Worm (Caenorhabditis elegans): ENCODE results near the gene twk-49.

The twk-49 gene

DNA sequence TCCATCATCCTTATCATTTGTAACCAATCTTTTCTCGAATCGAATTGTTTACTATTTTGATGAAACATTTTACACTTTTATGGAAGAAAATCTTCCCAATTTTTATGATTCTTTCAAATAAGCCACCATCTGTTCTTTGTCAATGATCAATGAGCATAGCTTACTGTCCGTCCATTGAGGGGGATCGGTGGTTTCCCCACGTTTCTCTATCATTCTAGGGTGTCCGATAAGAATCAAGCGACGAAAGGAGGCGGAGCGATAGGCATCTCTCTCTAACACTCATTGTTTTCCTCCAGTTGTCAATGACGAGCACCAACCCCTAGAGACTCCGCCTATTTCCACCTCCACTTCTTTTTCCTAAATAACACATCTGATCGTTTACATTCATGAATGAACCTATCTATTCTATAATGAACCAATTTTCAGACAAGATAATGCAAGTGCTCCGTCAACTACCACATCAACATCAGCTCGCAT, 25.6 kb upstream of the twk-49 start, which contains the start of gene C56E6.2:
TSS of gene C56E6.2 (plus strand) at position 427 of the 477 bp plus-strand sequence.
- peak; percentile 81 for TF ChIP-seq elt-1 (tag; optimal IDR thresholded peaks at IDR 0.05; ENCODE audit: borderline replicate concordance, insufficient read depth)
- no peak for TF ChIP-seq mls-2 (tag; optimal IDR thresholded peaks at IDR 0.05)
- TF ChIP-seq unc-120 (tag; optimal IDR thresholded peaks at IDR 0.05; ENCODE audit: poor library complexity, severe bottlenecking): no peak

DNA sequence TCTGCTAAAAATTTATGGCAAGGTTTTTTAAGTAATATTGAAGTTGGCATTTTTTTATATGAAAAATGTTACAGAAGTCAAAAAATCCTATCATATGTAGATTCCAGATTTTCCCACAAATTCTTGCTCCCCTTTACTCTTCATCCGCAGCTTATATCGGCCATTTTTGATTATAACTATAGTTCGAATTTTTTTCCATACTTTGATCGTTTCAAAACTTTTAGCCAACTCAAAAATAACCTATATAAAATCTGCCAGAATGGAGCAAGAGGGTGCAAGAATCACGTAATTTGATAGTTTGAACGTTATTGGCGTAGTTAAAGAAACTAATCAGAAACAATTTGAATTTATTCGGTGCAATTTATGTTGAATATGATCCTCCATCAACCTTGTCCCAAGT, 25.0 kb upstream of the twk-49 start:
- TF ChIP-seq ceh-43 (GFP tag; optimal IDR thresholded peaks at IDR 0.05): no peak
- no peak for TF ChIP-seq nhr-12 (tag; optimal IDR thresholded peaks at IDR 0.05)
- TF ChIP-seq tbx-8 (GFP tag; optimal IDR thresholded peaks at IDR 0.05): no peak
- TF ChIP-seq nhr-28 (tag; optimal IDR thresholded peaks at IDR 0.05): no peak
- no peak for TF ChIP-seq mep-1 (tag; optimal IDR thresholded peaks at IDR 0.05)
- TF ChIP-seq unc-39 (tag; optimal IDR thresholded peaks at IDR 0.05): no peak
- TF ChIP-seq cnd-1 (tag; optimal IDR thresholded peaks at IDR 0.05): no peak
- no peak for TF ChIP-seq ceh-83 (GFP tag; optimal IDR thresholded peaks at IDR 0.05)

DNA sequence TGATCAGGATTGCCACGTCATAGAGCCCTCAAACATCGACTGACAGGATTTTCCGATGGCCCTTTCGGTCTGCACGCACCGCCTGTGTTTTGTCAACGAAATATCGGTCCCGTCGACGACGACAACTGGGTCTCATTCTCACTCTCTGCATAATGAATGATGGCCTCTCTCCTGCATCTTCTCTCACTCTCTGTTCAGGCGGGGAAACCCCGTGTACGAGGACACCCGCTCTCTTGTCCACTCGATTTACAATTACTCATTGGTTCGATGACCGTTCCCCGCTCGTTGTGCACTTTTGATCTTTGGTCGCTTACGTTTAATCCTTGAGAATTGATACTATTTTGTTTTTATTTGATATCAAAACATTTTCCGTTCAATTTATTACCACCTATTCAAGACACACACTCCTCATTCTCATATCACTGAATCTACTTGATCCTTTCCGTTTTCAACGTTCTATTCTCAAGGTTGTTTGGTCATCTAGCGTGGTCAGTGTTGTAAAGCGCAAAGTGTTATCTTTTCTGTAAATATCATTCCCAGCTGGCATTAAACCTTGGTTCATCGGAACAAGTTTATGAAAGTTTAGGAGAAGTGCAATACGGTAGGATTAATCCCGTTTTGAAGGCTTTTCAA, 23.8 kb upstream of the twk-49 start:
- TF ChIP-seq sptf-1 (tag; optimal IDR thresholded peaks at IDR 0.05) (no peak), snpc-4 (tag; optimal IDR thresholded peaks at IDR 0.05) (no peak), pha-4 (tag; optimal IDR thresholded peaks at IDR 0.05) (no peak), hlh-1 (tag; optimal IDR thresholded peaks at IDR 0.05) (peak; percentile 41), unc-39 (tag; optimal IDR thresholded peaks at IDR 0.05) (no peak), unc-62 (GFP tag; optimal IDR thresholded peaks at IDR 0.05) (peak; percentile 58), mep-1 (tag; optimal IDR thresholded peaks at IDR 0.05) (peak; percentile 50), elt-1 (tag; optimal IDR thresholded peaks at IDR 0.05; ENCODE audit: borderline replicate concordance, insufficient read depth) (no peak), M03D4.4 (tag; optimal IDR thresholded peaks at IDR 0.05) (peak; percentile 31), nhr-28 (tag; optimal IDR thresholded peaks at IDR 0.05) (no peak), unc-120 (tag; optimal IDR thresholded peaks at IDR 0.05; ENCODE audit: poor library complexity, severe bottlenecking) (peak; percentile 44), cnd-1 (tag; optimal IDR thresholded peaks at IDR 0.05) (peak; percentile 25), mls-2 (tag; optimal IDR thresholded peaks at IDR 0.05) (peak; percentile 73), nhr-2 (tag; optimal IDR thresholded peaks at IDR 0.05) (peak; percentile 96), lin-13 (tag; optimal IDR thresholded peaks at IDR 0.05) (no peak), ham-2 (GFP tag; optimal IDR thresholded peaks at IDR 0.05) (peak; percentile 40)

DNA sequence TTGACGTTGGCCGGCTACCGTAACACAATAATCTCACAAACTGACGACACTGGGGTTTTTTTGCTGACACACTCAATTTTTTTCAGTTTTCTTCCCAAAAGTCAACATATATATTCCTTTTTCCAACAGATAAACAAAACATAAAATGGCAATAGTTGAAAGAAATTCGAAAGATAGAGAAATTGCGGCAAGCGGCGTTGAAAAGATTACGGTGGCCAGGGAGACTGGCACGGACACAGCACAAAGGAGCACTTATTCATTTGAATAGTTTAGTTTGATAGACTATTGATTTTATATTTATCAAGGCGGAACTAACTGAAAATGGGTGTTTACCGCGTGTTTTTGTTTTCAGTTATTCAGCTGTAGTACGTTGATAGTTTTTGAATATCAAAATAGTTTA, 22.3 kb upstream of the twk-49 start, which contains the start of gene toe-2:
TSS of gene toe-2 (minus strand) at position 70 of the 400 bp plus-strand sequence.
- TF ChIP-seq ceh-39 (tag; optimal IDR thresholded peaks at IDR 0.05) (no peak), mab-5 (tag; optimal IDR thresholded peaks at IDR 0.05) (no peak), blmp-1 (tag; optimal IDR thresholded peaks at IDR 0.05) (no peak), M03D4.4 (tag; optimal IDR thresholded peaks at IDR 0.05) (no peak), lin-32 (GFP tag; optimal IDR thresholded peaks at IDR 0.05) (no peak), snpc-4 (tag; optimal IDR thresholded peaks at IDR 0.05) (no peak), lsy-2 (tag; optimal IDR thresholded peaks at IDR 0.05) (no peak), mls-2 (tag; optimal IDR thresholded peaks at IDR 0.05) (no peak), hlh-1 (tag; optimal IDR thresholded peaks at IDR 0.05) (no peak), ham-2 (GFP tag; optimal IDR thresholded peaks at IDR 0.05) (no peak), unc-39 (tag; optimal IDR thresholded peaks at IDR 0.05) (no peak), elt-1 (tag; optimal IDR thresholded peaks at IDR 0.05; ENCODE audit: borderline replicate concordance, insufficient read depth) (no peak), ceh-83 (GFP tag; optimal IDR thresholded peaks at IDR 0.05) (no peak), pha-4 (tag; optimal IDR thresholded peaks at IDR 0.05) (no peak), mep-1 (tag; optimal IDR thresholded peaks at IDR 0.05) (no peak), elt-3 (tag; optimal IDR thresholded peaks at IDR 0.05) (no peak), cnd-1 (tag; optimal IDR thresholded peaks at IDR 0.05) (no peak), unc-120 (tag; optimal IDR thresholded peaks at IDR 0.05; ENCODE audit: poor library complexity, severe bottlenecking) (no peak), nhr-237 (tag; optimal IDR thresholded peaks at IDR 0.05) (no peak), ztf-11 (tag; optimal IDR thresholded peaks at IDR 0.05) (no peak)

DNA sequence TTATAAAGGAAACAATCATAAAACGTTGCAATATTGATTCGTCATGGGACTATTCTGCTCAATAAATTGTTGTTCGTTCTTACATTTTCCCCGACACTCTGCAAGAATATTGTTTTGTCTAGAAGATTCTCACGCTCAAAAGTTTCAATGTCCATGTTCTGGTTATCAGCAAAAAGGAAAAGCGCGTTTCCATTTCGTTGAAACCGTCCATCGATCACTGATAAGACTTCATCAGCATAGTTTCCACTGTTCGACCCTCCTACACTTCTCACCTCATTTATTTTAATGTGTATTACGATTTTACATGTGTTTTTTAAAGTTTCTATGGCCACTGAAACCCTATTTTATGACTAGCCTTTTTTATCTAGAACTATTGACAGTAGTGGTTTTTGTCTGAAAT, 21.1 kb upstream of the twk-49 start:
- TF ChIP-seq blmp-1 (tag; optimal IDR thresholded peaks at IDR 0.05): no peak
- TF ChIP-seq snpc-4 (tag; optimal IDR thresholded peaks at IDR 0.05): no peak
- no peak for TF ChIP-seq sptf-1 (tag; optimal IDR thresholded peaks at IDR 0.05)
- TF ChIP-seq ceh-39 (tag; optimal IDR thresholded peaks at IDR 0.05): no peak
- TF ChIP-seq ceh-43 (GFP tag; optimal IDR thresholded peaks at IDR 0.05): no peak
- TF ChIP-seq tbx-8 (GFP tag; optimal IDR thresholded peaks at IDR 0.05): no peak
- TF ChIP-seq nhr-2 (tag; optimal IDR thresholded peaks at IDR 0.05): no peak
- no peak for TF ChIP-seq unc-120 (tag; optimal IDR thresholded peaks at IDR 0.05; ENCODE audit: poor library complexity, severe bottlenecking)
- no peak for TF ChIP-seq sem-2 (GFP tag; optimal IDR thresholded peaks at IDR 0.05)
- no peak for TF ChIP-seq lin-32 (GFP tag; optimal IDR thresholded peaks at IDR 0.05)
- TF ChIP-seq cnd-1 (tag; optimal IDR thresholded peaks at IDR 0.05): no peak
- no peak for TF ChIP-seq zip-8 (tag; optimal IDR thresholded peaks at IDR 0.05)
- TF ChIP-seq hlh-1 (tag; optimal IDR thresholded peaks at IDR 0.05): no peak
- TF ChIP-seq ham-2 (GFP tag; optimal IDR thresholded peaks at IDR 0.05): no peak
- no peak for TF ChIP-seq mls-2 (tag; optimal IDR thresholded peaks at IDR 0.05)
- TF ChIP-seq ceh-83 (GFP tag; optimal IDR thresholded peaks at IDR 0.05): no peak
- no peak for TF ChIP-seq flh-1 (GFP tag; optimal IDR thresholded peaks at IDR 0.05)
- no peak for TF ChIP-seq nhr-76 (tag; optimal IDR thresholded peaks at IDR 0.05)

Data from whole organism, mixed stage, embryonic.